Worm (Caenorhabditis elegans): ENCODE measurements around the gene ncx-5.

ncx-5 gene

ce11 chrV:10464746-10465145 is 25.2 kb downstream of the ncx-5 start:
- no peak for TF ChIP-seq hlh-12 (tag; optimal IDR thresholded peaks at IDR 0.05)
- no peak for TF ChIP-seq sptf-2 (GFP tag; optimal IDR thresholded peaks at IDR 0.05)
- no peak for TF ChIP-seq F49E8.2 (tag; optimal IDR thresholded peaks at IDR 0.05; ENCODE audit: insufficient read depth)
- no peak for TF ChIP-seq hrde-1 (tag; optimal IDR thresholded peaks at IDR 0.05; ENCODE audit: borderline replicate concordance)
- no peak for TF ChIP-seq xnd-1 (tag; optimal IDR thresholded peaks at IDR 0.05)
- no peak for TF ChIP-seq nhr-90 (tag; optimal IDR thresholded peaks at IDR 0.05)
- TF ChIP-seq F22D6.2 (tag; optimal IDR thresholded peaks at IDR 0.05): no peak
- TF ChIP-seq F37B4.10 (GFP tag; IDR thresholded peaks at IDR 0.05): no peak
- TF ChIP-seq ztf-22 (GFP tag; optimal IDR thresholded peaks at IDR 0.05): no peak
- no peak for TF ChIP-seq lsy-27 (tag; optimal IDR thresholded peaks at IDR 0.05; ENCODE audit: borderline replicate concordance, insufficient read depth)
- TF ChIP-seq F23B12.7 (tag; optimal IDR thresholded peaks at IDR 0.05; ENCODE audit: insufficient read depth): no peak
- TF ChIP-seq F57A8.1 (GFP tag; optimal IDR thresholded peaks at IDR 0.05): no peak
- no peak for TF ChIP-seq Y95B8A.8 (GFP tag; IDR thresholded peaks at IDR 0.05)
- TF ChIP-seq ceh-100 (GFP tag; IDR thresholded peaks at IDR 0.05): no peak
- no peak for TF ChIP-seq C06A6.2 (GFP tag; conservative IDR thresholded peaks at IDR 0.05)
- TF ChIP-seq egl-18 (GFP tag; IDR thresholded peaks at IDR 0.05): no peak
- TF ChIP-seq C17E4.6 (GFP tag; IDR thresholded peaks at IDR 0.05): no peak
- TF ChIP-seq lin-54 (GFP tag; optimal IDR thresholded peaks at IDR 0.05): no peak
- TF ChIP-seq mes-4 (tag; optimal IDR thresholded peaks at IDR 0.05): no peak

ce11 chrV:10464160-10464559 is 25.7 kb downstream of the ncx-5 start:
- no peak for TF ChIP-seq ztf-18 (tag; optimal IDR thresholded peaks at IDR 0.05)

- TF ChIP-seq snpc-1.3 (tag; optimal IDR thresholded peaks at IDR 0.05; ENCODE audit: insufficient read depth) (no peak), Y53F4B.3 (GFP tag; IDR thresholded peaks at IDR 0.05) (no peak), ccch-3 (GFP tag; optimal IDR thresholded peaks at IDR 0.05) (no peak), ztf-25 (GFP tag; IDR thresholded peaks at IDR 0.05) (no peak), F39B2.1 (GFP tag; IDR thresholded peaks at IDR 0.05) (no peak), F52B5.7 (tag; optimal IDR thresholded peaks at IDR 0.05) (no peak), somi-1 (GFP tag; optimal IDR thresholded peaks at IDR 0.05) (no peak), atf-7 (tag; optimal IDR thresholded peaks at IDR 0.05) (no peak), ceh-100 (GFP tag; IDR thresholded peaks at IDR 0.05) (no peak), cebp-1 (GFP tag; IDR thresholded peaks at IDR 0.05) (no peak), cebp-1 (tag; optimal IDR thresholded peaks at IDR 0.05) (no peak), hsf-1 (GFP tag; IDR thresholded peaks at IDR 0.05) (no peak), snpc-3.4 (tag; optimal IDR thresholded peaks at IDR 0.05) (no peak), zim-3 (tag; optimal IDR thresholded peaks at IDR 0.05) (no peak), egl-18 (GFP tag; IDR thresholded peaks at IDR 0.05) (no peak), sea-2 (GFP tag; IDR thresholded peaks at IDR 0.05) (no peak), ztf-6 (GFP tag; IDR thresholded peaks at IDR 0.05) (no peak), aptf-2 (GFP tag; conservative IDR thresholded peaks at IDR 0.05) (no peak), ztf-28 (GFP tag; IDR thresholded peaks at IDR 0.05) (no peak)
These were observed 26.6 kb downstream of the ncx-5 start, which contains the start of gene F22E12.3 for ce11 chrV:10463276-10463675. TSS of gene F22E12.3 (minus strand) at chrV:10463376.

All from whole organism, young adult.